Worm (Caenorhabditis elegans) whole organism, early embryonic: ENCODE results near the gene crn-5.

ENCODE experiments used
- B0310.2 ChIP-seq: sonication (generic microtip); optimal IDR thresholded peaks from 2 replicates; lab custom pipeline; 2016; ENCODE audit warnings: mild to moderate bottlenecking, missing genetic modification characterization, missing compliant biosample characterization
- F13C5.2 ChIP-seq: sonication (generic microtip); optimal IDR thresholded peaks from 2 replicates; lab custom pipeline; 2017; ENCODE audit warnings: mild to moderate bottlenecking, missing genetic modification characterization, inconsistent platforms, missing compliant biosample characterization
- aly-1 ChIP-seq: sonication (generic microtip); optimal IDR thresholded peaks from 2 replicates; lab custom pipeline; 2016; ENCODE audit warnings: missing genetic modification characterization, missing compliant biosample characterization
- ama-1 ChIP-seq: fragments of 150-350 bp; optimal IDR thresholded peaks from 2 replicates; lab custom pipeline; 2014
- ceh-13 ChIP-seq: fragments of 200-800 bp; sonication (Bioruptor generic); optimal IDR thresholded peaks from 2 replicates; lab custom pipeline; 2018; ENCODE audit warnings: mild to moderate bottlenecking, missing genetic modification characterization, missing compliant biosample characterization
- ceh-36 ChIP-seq: sonication (generic microtip); optimal IDR thresholded peaks from 2 replicates; lab custom pipeline; 2016; ENCODE audit warnings: missing genetic modification characterization, inconsistent platforms, missing compliant biosample characterization
- ets-7 ChIP-seq: sonication (generic microtip); optimal IDR thresholded peaks from 2 replicates; lab custom pipeline; 2016; ENCODE audit warnings: missing genotype, missing genetic modification characterization, missing compliant biosample characterization
- flt-1 ChIP-seq: fragments of 200-800 bp; sonication (Bioruptor generic); IDR thresholded peaks from 2 replicates; pipeline ENCODE4 v1.3.6; 2022; ENCODE audit warnings: missing genetic modification characterization, missing compliant biosample characterization
- hmbx-1 ChIP-seq: sonication (generic microtip); optimal IDR thresholded peaks from 2 replicates; lab custom pipeline; 2016; ENCODE audit warnings: mild to moderate bottlenecking, missing genetic modification characterization, missing compliant biosample characterization
- hmg-4 ChIP-seq: fragments of 200-800 bp; sonication (Bioruptor generic); optimal IDR thresholded peaks from 2 replicates; lab custom pipeline; 2018; ENCODE audit warnings: mild to moderate bottlenecking, missing genetic modification characterization, missing compliant biosample characterization
- hnd-1 ChIP-seq: sonication (generic microtip); optimal IDR thresholded peaks from 2 replicates; lab custom pipeline; 2016; ENCODE audit warnings: missing genetic modification characterization, missing compliant biosample characterization
- pes-1 ChIP-seq: fragments of 200-800 bp; sonication (Bioruptor generic); IDR thresholded peaks from 2 replicates; pipeline ENCODE4 v1.3.6; 2022; ENCODE audit warnings: missing genetic modification reagents, missing genetic modification characterization, missing compliant biosample characterization
- scrt-1 ChIP-seq: fragments of 200-800 bp; sonication (Bioruptor generic); IDR thresholded peaks from 2 replicates; pipeline ENCODE4 v1.3.6; 2022; ENCODE audit warnings: missing genetic modification characterization, missing compliant biosample characterization
- sea-1 ChIP-seq: fragments of 200-800 bp; sonication (Bioruptor generic); conservative IDR thresholded peaks from 2 replicates; pipeline ENCODE4 v1.3.6; 2022; ENCODE audit warnings: missing genetic modification characterization, missing compliant biosample characterization
- tbx-11 ChIP-seq: fragments of 200-800 bp; sonication (Bioruptor generic); IDR thresholded peaks from 2 replicates; pipeline ENCODE4 v1.3.6; 2022; ENCODE audit warnings: missing genetic modification characterization, missing compliant biosample characterization
- tbx-37 ChIP-seq: fragments of 200-800 bp; sonication (Bioruptor generic); conservative IDR thresholded peaks from 2 replicates; pipeline ENCODE4 v1.3.6; 2022; ENCODE audit warnings: missing genetic modification reagents, missing genetic modification characterization, missing compliant biosample characterization
- tra-4 ChIP-seq: sonication (generic microtip); optimal IDR thresholded peaks from 2 replicates; lab custom pipeline; 2017; ENCODE audit warnings: missing genetic modification characterization, missing compliant biosample characterization

The crn-5 gene

DNA sequence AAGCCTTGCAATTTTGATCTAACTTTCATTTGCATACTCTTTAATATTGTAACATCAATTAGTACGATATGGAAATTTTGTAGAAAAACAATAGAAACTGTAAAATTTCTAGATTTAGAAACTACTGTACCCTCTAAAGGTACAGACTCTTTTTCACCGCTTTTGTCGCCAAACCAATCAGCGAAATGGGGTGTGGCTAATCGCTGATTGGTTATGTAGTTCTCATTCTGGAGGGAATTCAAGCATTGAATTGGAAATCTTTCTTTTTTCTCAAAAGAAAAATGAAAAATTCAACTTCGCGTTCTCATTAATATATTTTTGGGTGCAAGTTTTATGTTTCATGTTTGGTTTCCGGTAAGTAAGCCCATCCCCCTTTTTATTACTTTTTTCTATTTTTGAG lies 11.0 kb downstream of the crn-5 start:
- TF ChIP-seq hnd-1 (tag; lab: Kevin White, UChicago): no peak
- no peak for TF ChIP-seq ets-7 (tag; lab: Kevin White, UChicago)
- no peak for TF ChIP-seq hmg-4
- no peak for TF ChIP-seq ama-1 (lab: Kevin White, UChicago)
- no peak for TF ChIP-seq scrt-1
- no peak for TF ChIP-seq ceh-36
- TF ChIP-seq pes-1 (GFP tag; lab: Robert Waterston, UW): no peak
- TF ChIP-seq tbx-37: no peak
- no peak for TF ChIP-seq ceh-13

DNA sequence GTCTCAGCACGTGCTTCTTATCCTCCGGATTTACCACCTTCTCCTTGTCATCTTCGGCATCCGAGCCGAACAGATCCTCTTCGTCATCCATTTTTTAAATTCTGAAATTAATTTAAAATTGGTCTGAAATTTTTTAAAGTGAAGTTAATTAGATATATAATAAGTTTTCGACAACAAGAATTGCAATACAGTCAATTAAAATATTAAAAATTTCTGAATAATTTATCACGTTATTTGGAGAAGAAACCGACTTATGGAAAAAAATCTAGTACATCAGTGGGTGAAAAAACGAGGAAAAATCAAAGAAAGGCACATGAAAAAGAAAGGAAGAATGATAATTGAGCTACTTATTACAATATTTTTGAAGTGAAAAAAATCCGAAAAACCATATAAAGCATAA lies 13.0 kb downstream of the crn-5 start, which contains the start of gene taf-13:
Gene taf-13 (minus strand): TSS at position 101 of the 400 bp plus-strand sequence.
- TF ChIP-seq tbx-37 (no peak), ets-7 (tag; lab: Kevin White, UChicago) (no peak), B0310.2 (no peak), ceh-13 (no peak), flt-1 (GFP tag; lab: Robert Waterston, UW) (no peak), scrt-1 (no peak)

DNA sequence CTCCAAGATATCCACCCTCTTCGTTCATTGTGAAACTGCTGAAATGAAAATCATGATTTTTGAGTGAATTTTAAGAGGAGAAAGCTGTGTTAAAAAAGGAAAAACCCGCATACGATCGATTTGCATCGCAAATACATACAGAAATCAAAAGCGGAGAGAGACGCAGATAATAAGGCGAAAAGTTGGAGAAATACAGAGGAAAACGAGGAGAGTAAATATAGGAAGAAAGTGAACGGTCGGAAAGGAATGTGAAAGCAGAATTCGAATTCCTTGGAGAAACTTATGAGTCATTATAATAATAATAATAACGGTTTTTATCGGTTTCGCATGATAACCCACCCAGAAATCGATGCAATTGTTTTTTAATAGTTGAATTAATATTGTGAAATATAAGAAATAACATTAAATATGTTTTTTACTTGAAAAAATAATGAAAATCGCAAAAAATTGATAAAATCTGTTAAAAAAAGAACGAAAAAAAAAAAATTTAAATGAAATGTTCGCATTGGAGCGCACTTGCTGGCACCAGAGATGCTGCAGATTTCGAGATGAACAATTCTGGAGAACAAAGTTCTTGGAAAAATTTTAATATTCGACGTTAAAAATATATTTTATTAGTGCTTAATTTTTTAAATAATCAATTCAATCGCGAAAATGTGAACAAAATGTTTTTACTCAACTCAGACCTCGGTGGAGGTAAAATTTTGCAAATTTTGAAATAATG lies 14.8 kb downstream of the crn-5 start, which contains the start of gene ccm-3:
Gene ccm-3 (minus strand): TSS at position 38 of the 724 bp plus-strand sequence.
- no peak for TF ChIP-seq aly-1 (tag; lab: Kevin White, UChicago)

DNA sequence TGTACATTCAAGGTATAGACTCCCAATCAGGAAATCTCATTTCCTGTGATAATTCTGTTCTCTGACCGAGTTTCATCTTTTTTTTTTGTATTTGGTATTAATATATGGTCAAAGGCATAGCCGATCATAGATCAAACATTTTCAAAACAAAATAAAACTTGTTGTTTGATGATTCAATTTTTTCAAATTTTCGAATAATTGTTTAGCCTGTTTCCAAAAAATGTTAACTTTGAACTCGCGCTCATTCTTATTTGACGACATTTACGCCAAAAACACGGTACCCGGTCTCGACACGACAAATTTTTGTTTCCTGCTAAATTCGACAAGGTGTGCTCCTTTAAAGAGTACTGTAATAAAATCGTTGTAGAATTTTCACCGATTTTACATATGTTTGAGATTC lies 16.3 kb downstream of the crn-5 start:
- TF ChIP-seq flt-1 (GFP tag; lab: Robert Waterston, UW) (no peak), ets-7 (tag; lab: Kevin White, UChicago) (no peak), pes-1 (GFP tag; lab: Robert Waterston, UW) (no peak), aly-1 (tag; lab: Kevin White, UChicago) (no peak), tbx-37 (no peak), sea-1 (GFP tag; lab: Robert Waterston, UW) (no peak), ceh-13 (no peak)

ce11 chrII:10612743-10613142 lies 20.2 kb downstream of the crn-5 start, which contains the start of gene C14A4.12:
C14A4.12 (plus strand) TSS chrII:10613043.
- TF ChIP-seq tra-4 (no peak), hnd-1 (tag; lab: Kevin White, UChicago) (no peak), flt-1 (GFP tag; lab: Robert Waterston, UW) (no peak), tbx-11 (no peak)

- TF ChIP-seq hnd-1 (tag; lab: Kevin White, UChicago) (no peak), pes-1 (GFP tag; lab: Robert Waterston, UW) (no peak), flt-1 (GFP tag; lab: Robert Waterston, UW) (no peak), tbx-37 (no peak), tbx-11 (no peak), aly-1 (tag; lab: Kevin White, UChicago) (no peak), hmbx-1 (tag; lab: Kevin White, UChicago) (no peak), ama-1 (lab: Kevin White, UChicago) (no peak)
Measured at ce11 chrII:10618157-10618556, 25.6 kb downstream of the crn-5 start, which contains the start of gene C14A4.13. C14A4.13 (plus strand) TSS chrII:10618457.

DNA sequence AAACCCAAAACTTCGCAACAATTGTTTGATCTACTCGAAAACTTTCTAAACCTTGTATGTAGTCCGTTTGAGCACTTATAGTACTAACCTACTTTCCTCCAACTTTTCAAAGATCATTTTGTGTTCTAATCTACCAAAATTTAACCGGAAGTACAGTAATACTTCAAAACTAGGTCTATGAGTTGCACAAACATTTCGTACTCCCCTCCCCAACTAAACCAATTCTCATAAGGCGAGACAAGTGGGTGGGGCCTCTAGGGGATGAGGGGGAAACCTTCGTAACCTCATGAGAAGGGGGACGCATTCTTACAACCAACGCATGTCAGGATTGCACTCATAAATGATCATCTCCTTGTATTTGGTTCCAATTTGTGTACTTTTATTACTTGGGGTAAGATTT lies 29.4 kb downstream of the crn-5 start, which contains the start of gene cutl-9:
Gene cutl-9 (plus strand): TSS at position 301 of the 400 bp plus-strand sequence.
- TF ChIP-seq ama-1 (lab: Kevin White, UChicago) (no peak), ceh-13 (no peak), ceh-36 (no peak), hmbx-1 (tag; lab: Kevin White, UChicago) (no peak), scrt-1 (no peak), F13C5.2 (tag; lab: Kevin White, UChicago) (no peak), tra-4 (no peak), hnd-1 (tag; lab: Kevin White, UChicago) (no peak), sea-1 (GFP tag; lab: Robert Waterston, UW) (no peak), flt-1 (GFP tag; lab: Robert Waterston, UW) (no peak), hmg-4 (no peak)

DNA sequence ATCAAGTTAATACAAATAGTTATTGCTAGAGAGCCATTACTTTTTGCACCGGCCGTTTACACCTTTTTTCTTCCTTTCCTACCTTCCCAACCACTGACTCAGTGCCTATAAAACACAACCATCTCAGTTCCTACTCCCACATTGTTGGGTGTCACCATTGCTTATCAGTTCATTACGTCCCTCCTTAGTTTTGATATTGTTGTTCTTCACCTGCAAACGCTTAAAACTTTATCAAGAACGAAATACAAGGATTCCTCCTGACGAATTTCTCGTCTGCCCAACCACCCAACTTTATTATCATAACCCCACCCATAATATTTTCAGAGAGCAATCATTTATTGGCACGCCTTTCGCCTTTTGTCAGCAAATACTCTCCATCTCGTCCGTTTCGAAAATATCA lies 34.5 kb downstream of the crn-5 start:
- TF ChIP-seq sea-1 (GFP tag; lab: Robert Waterston, UW): no peak
- TF ChIP-seq hmg-4: no peak
- no peak for TF ChIP-seq tbx-37
- no peak for TF ChIP-seq hnd-1 (tag; lab: Kevin White, UChicago)

DNA sequence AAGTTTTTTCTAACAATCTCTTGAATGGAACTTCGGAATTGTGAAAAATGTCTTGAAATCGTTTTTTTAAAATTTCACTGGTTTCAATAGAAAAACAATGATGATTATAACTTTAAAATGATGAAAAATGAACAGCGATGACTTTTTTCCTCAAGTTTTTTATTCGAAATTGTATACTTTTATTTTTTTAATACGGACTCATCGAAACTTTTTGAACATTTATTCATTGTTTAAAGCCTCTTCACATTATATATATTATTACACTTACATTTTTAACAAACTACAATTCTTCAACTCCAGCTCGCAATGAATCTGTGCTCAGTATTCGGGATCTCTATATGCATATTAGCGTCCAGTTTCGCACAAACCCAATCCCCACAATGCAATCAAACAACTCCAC lies 35.4 kb downstream of the crn-5 start, which contains the start of gene M28.8:
Gene M28.8 (plus strand): TSS at position 301 of the 400 bp plus-strand sequence.
- TF ChIP-seq hmbx-1 (tag; lab: Kevin White, UChicago) (no peak), ets-7 (tag; lab: Kevin White, UChicago) (no peak), tbx-11 (no peak), scrt-1 (no peak), flt-1 (GFP tag; lab: Robert Waterston, UW) (no peak), pes-1 (GFP tag; lab: Robert Waterston, UW) (no peak), ceh-36 (no peak), ceh-13 (no peak), sea-1 (GFP tag; lab: Robert Waterston, UW) (no peak), tra-4 (no peak), hmg-4 (no peak)
